Worm (Caenorhabditis elegans) whole organism, L1 larva: ENCODE results near the gene F22H10.1.

Source experiments
- C16A3.4 ChIP-seq: fragments of 150-350 bp; optimal IDR thresholded peaks from 2 replicates; lab custom pipeline; 2014; ENCODE audit warnings: missing biosample characterization, missing genetic modification characterization
- aly-2 ChIP-seq: fragments of 150-350 bp; optimal IDR thresholded peaks from 2 replicates; lab custom pipeline; 2014; ENCODE audit warnings: missing biosample characterization, missing genetic modification characterization
- blmp-1 ChIP-seq: fragments of 150-350 bp; optimal IDR thresholded peaks from 2 replicates; lab custom pipeline; 2014; ENCODE audit warnings: missing biosample characterization, missing genetic modification characterization
- ceh-88 ChIP-seq: fragments of 200-800 bp; sonication (Bioruptor generic); IDR thresholded peaks from 2 replicates; pipeline ENCODE4 v1.3.6; 2022; ENCODE audit warnings: missing genetic modification characterization, missing compliant biosample characterization
- efl-1 ChIP-seq, 4 experiments: fragments of 150-350 bp; optimal IDR thresholded peaks in 3 of 4; peaks in 1 of 4; 1 replicate in 1 of 4; 2 replicates in 3 of 4; lab custom pipeline; 2014; ENCODE audit warnings: missing biosample characterization in 2 of 4, missing genetic modification characterization in 2 of 4, missing genetic modification reagents in 2 of 4
- efl-3 ChIP-seq: fragments of 200-800 bp; sonication (Bioruptor generic); optimal IDR thresholded peaks from 2 replicates; lab custom pipeline; 2018; ENCODE audit warnings: mild to moderate bottlenecking, missing genetic modification characterization, missing compliant biosample characterization
- egl-13 ChIP-seq: sonication (generic microtip); optimal IDR thresholded peaks from 2 replicates; lab custom pipeline; 2016; ENCODE audit warnings: missing genotype, missing genetic modification reagents, missing genetic modification characterization, missing compliant biosample characterization
- egl-27 ChIP-seq, 2 experiments: fragments of 150-350 bp in 1 of 2; sonication (generic microtip); optimal IDR thresholded peaks; 3 replicates each; lab custom pipeline; 2017 to 2018; ENCODE audit warnings: missing biosample characterization in 2 of 2, missing genetic modification characterization in 2 of 2, missing genetic modification reagents in 2 of 2
- elt-2 ChIP-seq: sonication (generic microtip); optimal IDR thresholded peaks from 2 replicates; lab custom pipeline; 2016; ENCODE audit warnings: missing genetic modification characterization, mild to moderate bottlenecking, inconsistent platforms, missing compliant biosample characterization, missing genetic modification reagents
- elt-3 ChIP-seq, 6 experiments: fragments of 150-350 bp in 1 of 6; sonication (generic microtip); optimal IDR thresholded peaks; 2 replicates each; lab custom pipeline; 2017 to 2018; ENCODE audit warnings: missing biosample characterization in 6 of 6, missing genetic modification characterization in 6 of 6, inconsistent platforms in 1 of 6
- fkh-4 ChIP-seq: sonication (generic microtip); optimal IDR thresholded peaks from 2 replicates; lab custom pipeline; 2016; ENCODE audit warnings: missing compliant biosample characterization, missing genetic modification characterization, borderline replicate concordance
- fkh-8 ChIP-seq: sonication (generic microtip); optimal IDR thresholded peaks from 2 replicates; lab custom pipeline; 2016; ENCODE audit warnings: mild to moderate bottlenecking, missing genetic modification characterization, missing compliant biosample characterization
- hlh-17 ChIP-seq: fragments of 200-800 bp; sonication (Bioruptor generic); optimal IDR thresholded peaks from 2 replicates; lab custom pipeline; 2018; ENCODE audit warnings: missing genetic modification characterization, mild to moderate bottlenecking, missing compliant biosample characterization, moderate library complexity, borderline replicate concordance
- hpl-2 ChIP-seq: fragments of 150-350 bp; optimal IDR thresholded peaks from 2 replicates; lab custom pipeline; 2014; ENCODE audit warnings: missing biosample characterization, missing genetic modification reagents, missing genetic modification characterization
- lin-14 ChIP-seq: fragments of 200-800 bp; sonication (Bioruptor generic); optimal IDR thresholded peaks from 2 replicates; lab custom pipeline; 2018; ENCODE audit warnings: mild to moderate bottlenecking, missing genetic modification characterization, moderate library complexity, missing compliant biosample characterization
- lin-15B ChIP-seq: fragments of 150-350 bp; sonication (generic microtip); optimal IDR thresholded peaks from 3 replicates; lab custom pipeline; 2014; ENCODE audit warnings: missing biosample characterization, missing genetic modification characterization
- lin-35 ChIP-seq, 2 experiments: fragments of 150-350 bp; optimal IDR thresholded peaks; 2 replicates each; lab custom pipeline; 2014; ENCODE audit warnings: missing biosample characterization in 2 of 2, missing genetic modification characterization in 2 of 2, missing genetic modification reagents in 2 of 2
- lin-39 ChIP-seq: fragments of 150-350 bp; optimal IDR thresholded peaks from 2 replicates; lab custom pipeline; 2014; ENCODE audit warnings: missing biosample characterization, missing genetic modification reagents, missing genetic modification characterization
- lsy-2 ChIP-seq, 2 experiments: fragments of 150-350 bp; optimal IDR thresholded peaks; 2 replicates each; lab custom pipeline; 2014; ENCODE audit warnings: missing biosample characterization in 2 of 2, missing genetic modification characterization in 2 of 2
- mep-1 ChIP-seq: fragments of 150-350 bp; optimal IDR thresholded peaks from 2 replicates; lab custom pipeline; 2014; ENCODE audit warnings: missing biosample characterization, missing genetic modification characterization
- nhr-20 ChIP-seq: sonication (generic microtip); optimal IDR thresholded peaks from 2 replicates; lab custom pipeline; 2016; ENCODE audit warnings: mild to moderate bottlenecking, missing genetic modification characterization, missing compliant biosample characterization
- nhr-237 ChIP-seq: fragments of 150-350 bp; optimal IDR thresholded peaks from 2 replicates; lab custom pipeline; 2014; ENCODE audit warnings: missing biosample characterization, missing genetic modification characterization
- nhr-71 ChIP-seq: sonication (generic microtip); optimal IDR thresholded peaks from 2 replicates; lab custom pipeline; 2016; ENCODE audit warnings: mild to moderate bottlenecking, missing genetic modification characterization, moderate library complexity, missing compliant biosample characterization
- nhr-84 ChIP-seq: sonication (generic microtip); optimal IDR thresholded peaks from 2 replicates; lab custom pipeline; 2017; ENCODE audit warnings: missing biosample characterization, missing genetic modification characterization
- pax-3 ChIP-seq: fragments of 200-800 bp; sonication (Bioruptor generic); optimal IDR thresholded peaks from 2 replicates; lab custom pipeline; 2018; ENCODE audit warnings: mild to moderate bottlenecking, missing genetic modification characterization, moderate library complexity, missing compliant biosample characterization
- rnt-1 ChIP-seq: sonication (generic microtip); optimal IDR thresholded peaks from 2 replicates; lab custom pipeline; 2016; ENCODE audit warnings: mild to moderate bottlenecking, missing genetic modification characterization, moderate library complexity, missing compliant biosample characterization
- skn-1 ChIP-seq: fragments of 150-350 bp; optimal IDR thresholded peaks from 2 replicates; lab custom pipeline; 2014; ENCODE audit warnings: missing biosample characterization, missing genetic modification characterization
- sox-4 ChIP-seq: sonication (generic microtip); optimal IDR thresholded peaks from 2 replicates; lab custom pipeline; 2016; ENCODE audit warnings: missing genetic modification characterization, missing compliant biosample characterization
- tbx-2 ChIP-seq: sonication (generic microtip); optimal IDR thresholded peaks from 2 replicates; lab custom pipeline; 2016; ENCODE audit warnings: missing genetic modification characterization, missing compliant biosample characterization
- unc-130 ChIP-seq: fragments of 150-350 bp; optimal IDR thresholded peaks from 2 replicates; lab custom pipeline; 2017; ENCODE audit warnings: missing biosample characterization, missing genetic modification characterization, inconsistent platforms
- unc-98 ChIP-seq: fragments of 200-800 bp; sonication (Bioruptor generic); IDR thresholded peaks from 2 replicates; pipeline ENCODE4 v1.3.6; 2022; ENCODE audit warnings: missing genetic modification characterization, missing compliant biosample characterization
- zag-1 ChIP-seq: fragments of 150-350 bp; optimal IDR thresholded peaks from 2 replicates; lab custom pipeline; 2014; ENCODE audit warnings: missing biosample characterization, missing genetic modification characterization

The F22H10.1 gene

ce11 chrX:16658309-16658708 lies 43.9 kb upstream of the F22H10.1 start:
- TF ChIP-seq egl-13 (no peak), sox-4 (tag; lab: Kevin White, UChicago) (no peak), lin-39 (tag; lab: Kevin White, UChicago) (no peak), hlh-17 (GFP tag; lab: Kevin White, UChicago) (no peak), blmp-1 (tag; lab: Kevin White, UChicago) (peak; percentile 90), nhr-237 (tag; lab: Kevin White, UChicago) (no peak), rnt-1 (tag; lab: Kevin White, UChicago) (peak; percentile 31), lin-14 (peak; percentile 47)

- TF ChIP-seq fkh-8 (peak; percentile 9), efl-1 (optimal IDR thresholded peaks at IDR 0.05; lab: Kevin White, UChicago) (no peak), efl-1 (GFP tag; optimal IDR thresholded peaks at IDR 0.05 in 1 of 2; lab: Kevin White, UChicago) (peak in 1 of 2 experiments; percentile 50), elt-3 (tag; optimal IDR thresholded peaks at IDR 0.05; lab: Kevin White, UChicago) (no peak)
- TF ChIP-seq, all 84 proteins: peak for 2
These were observed 42.0 kb upstream of the F22H10.1 start for ce11 chrX:16660268-16660667.

ce11 chrX:16662723-16663122 lies 39.5 kb upstream of the F22H10.1 start, which contains the start of gene F43B10.1:
TSS of gene F43B10.1 (minus strand) at chrX:16662823.
- no peak for TF ChIP-seq hpl-2
- no peak for TF ChIP-seq lsy-2 (tag; optimal IDR thresholded peaks at IDR 0.05; lab: Kevin White, UChicago)
- TF ChIP-seq mep-1: no peak
- TF ChIP-seq efl-1 (optimal IDR thresholded peaks at IDR 0.05; lab: Kevin White, UChicago): no peak
- TF ChIP-seq efl-1 (GFP tag; optimal IDR thresholded peaks at IDR 0.05 in 1 of 2; lab: Kevin White, UChicago): peak in 1 of 2 experiments; percentile 63
- TF ChIP-seq, all 84 proteins: peak for 1

ce11 chrX:16667515-16667914 lies 34.7 kb upstream of the F22H10.1 start:
- TF ChIP-seq ceh-88 (GFP tag; lab: Robert Waterston, UW): no peak
- TF ChIP-seq fkh-4 (tag; lab: Kevin White, UChicago): no peak
- TF ChIP-seq lsy-2 (tag; optimal IDR thresholded peaks at IDR 0.05; lab: Kevin White, UChicago): no peak
- TF ChIP-seq elt-3 (tag; optimal IDR thresholded peaks at IDR 0.05; lab: Kevin White, UChicago): no peak
- no peak for TF ChIP-seq tbx-2 (tag; lab: Kevin White, UChicago)
- TF ChIP-seq nhr-71 (tag; lab: Kevin White, UChicago): no peak
- TF ChIP-seq zag-1 (tag; lab: Kevin White, UChicago): no peak
- no peak for TF ChIP-seq unc-98 (GFP tag; lab: Robert Waterston, UW)
- TF ChIP-seq pax-3 (tag; lab: Kevin White, UChicago): no peak

- TF ChIP-seq nhr-84 (no peak), lin-15B (tag; lab: Kevin White, UChicago) (no peak), elt-2 (tag; lab: Kevin White, UChicago) (peak; percentile 51), egl-27 (tag; optimal IDR thresholded peaks at IDR 0.05; lab: Kevin White, UChicago) (no peak)
- TF ChIP-seq, all 84 proteins: peak for 1
These were observed 33.1 kb upstream of the F22H10.1 start for ce11 chrX:16669106-16669505.

DNA sequence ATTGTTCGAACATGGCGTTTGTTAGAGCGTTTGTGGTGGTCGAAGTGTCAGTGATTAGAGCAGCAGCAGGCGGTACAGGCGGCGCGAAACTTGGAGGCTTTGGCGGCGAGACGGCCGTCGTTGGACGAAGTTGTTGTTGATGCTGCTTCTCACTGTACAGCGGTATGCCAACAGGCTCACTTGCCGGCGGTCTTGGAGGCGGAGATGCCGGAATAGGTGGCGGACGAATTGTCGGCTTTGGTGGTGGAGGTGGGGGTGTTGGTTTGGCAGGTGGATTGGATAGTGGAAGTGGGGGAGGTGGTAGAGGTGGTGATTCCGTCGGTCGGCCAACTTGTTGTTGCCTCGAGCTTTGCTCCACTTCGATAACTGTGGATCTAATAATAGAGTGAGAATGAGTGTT lies 31.0 kb upstream of the F22H10.1 start:
- TF ChIP-seq nhr-20 (tag; lab: Kevin White, UChicago): no peak
- no peak for TF ChIP-seq egl-27 (tag; optimal IDR thresholded peaks at IDR 0.05; lab: Kevin White, UChicago)
- TF ChIP-seq efl-3 (GFP tag; lab: Kevin White, UChicago): no peak

DNA sequence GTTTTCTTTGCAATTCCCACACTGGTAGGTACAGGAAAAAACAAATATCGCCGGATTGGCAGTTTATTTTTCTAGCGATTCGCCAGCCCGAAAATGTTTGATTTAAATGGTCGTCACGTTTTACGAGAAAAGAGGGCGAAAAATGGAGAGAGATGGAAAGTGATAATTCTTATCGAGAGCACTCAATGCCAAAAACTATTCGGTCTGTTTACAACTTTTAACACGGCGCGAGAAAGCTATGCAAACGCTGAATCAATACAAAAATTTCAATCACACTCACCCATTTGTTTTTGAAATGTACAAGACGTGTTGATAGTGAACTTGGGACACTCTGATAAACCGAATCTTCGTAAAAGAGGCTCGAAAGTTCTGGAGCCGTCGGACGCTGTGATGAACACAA lies 29.6 kb upstream of the F22H10.1 start:
- no peak for TF ChIP-seq ceh-88 (GFP tag; lab: Robert Waterston, UW)
- peak; percentile 1 for TF ChIP-seq nhr-20 (tag; lab: Kevin White, UChicago)
- no peak for TF ChIP-seq nhr-71 (tag; lab: Kevin White, UChicago)
- no peak for TF ChIP-seq lin-39 (tag; lab: Kevin White, UChicago)
- no peak for TF ChIP-seq elt-3 (tag; optimal IDR thresholded peaks at IDR 0.05; lab: Kevin White, UChicago)
- TF ChIP-seq elt-2 (tag; lab: Kevin White, UChicago): peak; percentile 40
- no peak for TF ChIP-seq unc-130 (tag; lab: Kevin White, UChicago)
- TF ChIP-seq rnt-1 (tag; lab: Kevin White, UChicago): no peak
- TF ChIP-seq aly-2: no peak
- TF ChIP-seq lin-35 (GFP tag; optimal IDR thresholded peaks at IDR 0.05; lab: Kevin White, UChicago): peak in 1 of 2 experiments; percentile 32
- no peak for TF ChIP-seq skn-1 (tag; lab: Kevin White, UChicago)
- TF ChIP-seq C16A3.4 (tag; lab: Kevin White, UChicago): no peak
- TF ChIP-seq efl-3 (GFP tag; lab: Kevin White, UChicago): no peak
